Worm (Caenorhabditis elegans) whole organism, L2 larva: ENCODE results near the gene srh-88.

ENCODE experiments used
- C34F6.9 ChIP-seq: fragments of 150-350 bp; optimal IDR thresholded peaks from 2 replicates; lab custom pipeline; 2014; ENCODE audit warnings: missing biosample characterization, missing genetic modification characterization
- F13H6.1 ChIP-seq: sonication (generic microtip); optimal IDR thresholded peaks from 2 replicates; lab custom pipeline; 2016; ENCODE audit warnings: missing genetic modification characterization, missing compliant biosample characterization
- R02D3.7 ChIP-seq: fragments of 150-350 bp; optimal IDR thresholded peaks from 2 replicates; lab custom pipeline; 2014; ENCODE audit warnings: missing biosample characterization, missing genetic modification characterization
- ZK546.5 ChIP-seq: sonication (generic microtip); optimal IDR thresholded peaks from 2 replicates; lab custom pipeline; 2017; ENCODE audit warnings: missing biosample characterization, missing genetic modification characterization
- alr-1 ChIP-seq: fragments of 150-350 bp; optimal IDR thresholded peaks from 2 replicates; lab custom pipeline; 2014; ENCODE audit warnings: missing biosample characterization, missing genetic modification characterization
- aly-2 ChIP-seq: fragments of 150-350 bp; optimal IDR thresholded peaks from 2 replicates; lab custom pipeline; 2014; ENCODE audit warnings: missing biosample characterization, missing genetic modification characterization
- ama-1 ChIP-seq: fragments of 150-350 bp; optimal IDR thresholded peaks from 2 replicates; lab custom pipeline; 2018; ENCODE audit warnings: inconsistent platforms
- blmp-1 ChIP-seq: sonication (generic microtip); optimal IDR thresholded peaks from 2 replicates; lab custom pipeline; 2017; ENCODE audit warnings: missing genetic modification characterization, mild to moderate bottlenecking, missing compliant biosample characterization, antibody characterized with exemption, moderate library complexity; ENCODE audit not compliant: insufficient read depth
- ceh-16 ChIP-seq: fragments of 150-350 bp; optimal IDR thresholded peaks from 2 replicates; lab custom pipeline; 2014; ENCODE audit warnings: missing biosample characterization, missing genetic modification characterization
- ceh-82 ChIP-seq: fragments of 150-350 bp; optimal IDR thresholded peaks from 2 replicates; lab custom pipeline; 2014; ENCODE audit warnings: missing biosample characterization, missing genetic modification characterization
- dmd-4 ChIP-seq: sonication (generic microtip); optimal IDR thresholded peaks from 2 replicates; lab custom pipeline; 2017; ENCODE audit warnings: missing biosample characterization, missing genetic modification characterization
- egl-27 ChIP-seq: sonication (generic microtip); optimal IDR thresholded peaks from 3 replicates; lab custom pipeline; 2017; ENCODE audit warnings: missing biosample characterization, missing genetic modification reagents, missing genetic modification characterization
- elt-1 ChIP-seq: fragments of 150-350 bp; optimal IDR thresholded peaks from 2 replicates; lab custom pipeline; 2014; ENCODE audit warnings: missing biosample characterization, missing genetic modification characterization
- fos-1 ChIP-seq: fragments of 150-350 bp; optimal IDR thresholded peaks from 2 replicates; lab custom pipeline; 2014; ENCODE audit warnings: missing biosample characterization, missing genetic modification characterization
- gmeb-1 ChIP-seq: fragments of 150-350 bp; optimal IDR thresholded peaks from 2 replicates; lab custom pipeline; 2014; ENCODE audit warnings: missing biosample characterization, missing genetic modification characterization
- lin-11 ChIP-seq: fragments of 150-350 bp; sonication (generic microtip); optimal IDR thresholded peaks from 2 replicates; lab custom pipeline; 2014; ENCODE audit warnings: missing biosample characterization, missing genetic modification characterization, inconsistent platforms, mixed read lengths
- lin-13 ChIP-seq: fragments of 150-350 bp; optimal IDR thresholded peaks from 2 replicates; lab custom pipeline; 2014; ENCODE audit warnings: missing biosample characterization, missing genetic modification reagents, missing genetic modification characterization
- lin-39 ChIP-seq: fragments of 150-350 bp; optimal IDR thresholded peaks from 2 replicates; lab custom pipeline; 2014; ENCODE audit warnings: missing biosample characterization, missing genetic modification reagents, missing genetic modification characterization
- lsy-2 ChIP-seq, 2 experiments: fragments of 150-350 bp in 1 of 2; sonication (generic microtip) in 1 of 2; optimal IDR thresholded peaks; 2 replicates each; lab custom pipeline; 2014 to 2017; ENCODE audit warnings: missing biosample characterization in 2 of 2, missing genetic modification characterization in 2 of 2
- mab-5 ChIP-seq: fragments of 150-350 bp; optimal IDR thresholded peaks from 2 replicates; lab custom pipeline; 2014; ENCODE audit warnings: missing biosample characterization, missing genetic modification characterization
- mdl-1 ChIP-seq, 2 experiments: fragments of 150-350 bp in 1 of 2; sonication (generic microtip) in 1 of 2; optimal IDR thresholded peaks; 2 replicates each; lab custom pipeline; 2017; ENCODE audit warnings: missing biosample characterization in 2 of 2, missing genetic modification characterization in 2 of 2
- nhr-10 ChIP-seq: sonication (generic microtip); optimal IDR thresholded peaks from 2 replicates; lab custom pipeline; 2017; ENCODE audit warnings: missing biosample characterization, missing genetic modification characterization
- nhr-11 ChIP-seq: fragments of 150-350 bp; optimal IDR thresholded peaks from 2 replicates; lab custom pipeline; 2014; ENCODE audit warnings: missing biosample characterization, missing genetic modification characterization
- nhr-12 ChIP-seq: fragments of 150-350 bp; optimal IDR thresholded peaks from 2 replicates; lab custom pipeline; 2014; ENCODE audit warnings: missing biosample characterization, missing genetic modification characterization
- nhr-21 ChIP-seq: fragments of 150-350 bp; optimal IDR thresholded peaks from 2 replicates; lab custom pipeline; 2014; ENCODE audit warnings: missing biosample characterization, missing genetic modification characterization
- nhr-23 ChIP-seq: fragments of 150-350 bp; optimal IDR thresholded peaks from 2 replicates; lab custom pipeline; 2014; ENCODE audit warnings: missing biosample characterization, missing genetic modification reagents, missing genetic modification characterization
- nhr-237 ChIP-seq: fragments of 150-350 bp; optimal IDR thresholded peaks from 2 replicates; lab custom pipeline; 2014; ENCODE audit warnings: missing biosample characterization, missing genetic modification characterization
- nhr-25 ChIP-seq: fragments of 150-350 bp; sonication (generic microtip); optimal IDR thresholded peaks from 3 replicates; lab custom pipeline; 2014; ENCODE audit warnings: missing biosample characterization, missing genetic modification characterization
- peb-1 ChIP-seq: fragments of 150-350 bp; optimal IDR thresholded peaks from 2 replicates; lab custom pipeline; 2014; ENCODE audit warnings: missing biosample characterization, missing genetic modification characterization
- sem-4 ChIP-seq: fragments of 150-350 bp; optimal IDR thresholded peaks from 2 replicates; lab custom pipeline; 2014; ENCODE audit warnings: missing biosample characterization, missing genetic modification reagents, missing genetic modification characterization
- sma-3 ChIP-seq: sonication (generic microtip); optimal IDR thresholded peaks from 2 replicates; lab custom pipeline; 2016; ENCODE audit warnings: missing genetic modification reagents, missing genetic modification characterization, missing compliant biosample characterization
- sma-9 ChIP-seq, 2 experiments: fragments of 150-350 bp in 1 of 2; sonication (generic microtip) in 1 of 2; optimal IDR thresholded peaks; 2 replicates each; lab custom pipeline; 2014 to 2016; ENCODE audit warnings: missing genetic modification characterization in 2 of 2, mild to moderate bottlenecking in 1 of 2, missing biosample characterization in 1 of 2, missing compliant biosample characterization in 1 of 2, missing genetic modification reagents in 1 of 2, moderate library complexity in 1 of 2
- unc-39 ChIP-seq: fragments of 150-350 bp; optimal IDR thresholded peaks from 2 replicates; lab custom pipeline; 2014; ENCODE audit warnings: missing biosample characterization, missing genetic modification characterization
- unc-62 ChIP-seq: fragments of 150-350 bp; optimal IDR thresholded peaks from 2 replicates; lab custom pipeline; 2014; ENCODE audit warnings: missing biosample characterization, missing genetic modification reagents, missing genetic modification characterization
- zag-1 ChIP-seq: fragments of 150-350 bp; optimal IDR thresholded peaks from 2 replicates; lab custom pipeline; 2014; ENCODE audit warnings: missing biosample characterization, missing genetic modification characterization
- ztf-1 ChIP-seq: fragments of 200-800 bp; sonication (Bioruptor generic); conservative IDR thresholded peaks from 2 replicates; pipeline ENCODE4 v1.3.6; 2022; ENCODE audit warnings: missing genetic modification characterization, missing compliant biosample characterization

The srh-88 gene

ce11 chrV:2964786-2965185 is at the start of gene srh-88:
Gene srh-88, minus strand, starts transcription at chrV:2964886.
- no peak for TF ChIP-seq nhr-25
- TF ChIP-seq lin-39 = no peak
- no peak for TF ChIP-seq ama-1 (lab: Kevin White, UChicago)
- no peak for TF ChIP-seq zag-1
- TF ChIP-seq nhr-12 (tag; lab: Kevin White, UChicago) = no peak
- no peak for TF ChIP-seq nhr-237 (tag; lab: Kevin White, UChicago)
- no peak for TF ChIP-seq egl-27
- no peak for TF ChIP-seq ceh-16 (tag; lab: Kevin White, UChicago)
- no peak for TF ChIP-seq gmeb-1 (tag; lab: Kevin White, UChicago)
- TF ChIP-seq unc-39 (tag; lab: Kevin White, UChicago) = no peak
- no peak for TF ChIP-seq dmd-4 (tag; lab: Kevin White, UChicago)
- TF ChIP-seq lsy-2 (tag; optimal IDR thresholded peaks at IDR 0.05; lab: Kevin White, UChicago) = no peak
- no peak for TF ChIP-seq sem-4 (tag; lab: Kevin White, UChicago)
- TF ChIP-seq sma-9 (GFP tag; optimal IDR thresholded peaks at IDR 0.05; lab: Kevin White, UChicago) = no peak
- TF ChIP-seq sma-9 (tag; optimal IDR thresholded peaks at IDR 0.05; lab: Kevin White, UChicago) = no peak
- TF ChIP-seq alr-1 (tag; lab: Kevin White, UChicago) = no peak
- TF ChIP-seq ztf-1 (GFP tag; lab: Robert Waterston, UW) = no peak
- TF ChIP-seq peb-1 (tag; lab: Kevin White, UChicago) = no peak
- TF ChIP-seq R02D3.7 (tag; lab: Kevin White, UChicago) = no peak
- TF ChIP-seq ZK546.5 = no peak
- TF ChIP-seq, all 48 proteins: peak for 0

DNA sequence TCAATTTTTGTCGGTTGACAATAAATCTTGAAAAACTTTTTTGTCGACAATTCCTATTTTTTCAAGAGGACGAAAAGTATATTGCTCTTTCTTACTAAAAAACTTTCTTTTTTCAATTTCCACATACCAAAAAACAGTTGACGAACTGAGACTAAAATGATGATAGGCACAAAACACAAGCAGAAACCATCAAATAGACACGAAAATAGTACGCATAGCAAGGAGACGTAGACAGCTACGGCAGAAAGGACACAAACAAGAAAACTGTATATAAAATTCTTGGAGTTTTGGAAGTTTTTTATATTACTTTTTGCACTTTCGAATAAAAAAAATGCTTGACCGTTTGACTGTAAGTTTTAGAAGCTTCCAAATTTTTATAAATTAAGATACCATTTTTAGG is 49.5 kb upstream of the srh-88 start, which contains the start of gene K12D9.1:
Gene K12D9.1 (plus strand): TSS at position 301 of the 400 bp plus-strand sequence.
- no peak for TF ChIP-seq nhr-21 (tag; lab: Kevin White, UChicago)

ce11 chrV:3011394-3011793 is 46.7 kb upstream of the srh-88 start, which contains the start of gene srw-135:
Gene srw-135, minus strand, starts transcription at chrV:3011494.
- TF ChIP-seq nhr-21 (tag; lab: Kevin White, UChicago) (no peak), nhr-11 (tag; lab: Kevin White, UChicago) (no peak), F13H6.1 (tag; lab: Kevin White, UChicago) (no peak), nhr-23 (no peak), blmp-1 (no peak), alr-1 (tag; lab: Kevin White, UChicago) (no peak), mdl-1 (tag; optimal IDR thresholded peaks at IDR 0.05; lab: Kevin White, UChicago) (no peak), fos-1 (tag; lab: Kevin White, UChicago) (no peak), aly-2 (tag; lab: Kevin White, UChicago) (no peak), mab-5 (no peak), gmeb-1 (tag; lab: Kevin White, UChicago) (no peak), C34F6.9 (tag; lab: Kevin White, UChicago) (no peak), elt-1 (no peak), lin-11 (tag; lab: Kevin White, UChicago) (no peak), nhr-10 (tag; lab: Kevin White, UChicago) (no peak), lsy-2 (tag; optimal IDR thresholded peaks at IDR 0.05; lab: Kevin White, UChicago) (no peak), peb-1 (tag; lab: Kevin White, UChicago) (no peak)

- TF ChIP-seq egl-27 (no peak), nhr-12 (tag; lab: Kevin White, UChicago) (no peak), F13H6.1 (tag; lab: Kevin White, UChicago) (no peak), lin-13 (no peak), C34F6.9 (tag; lab: Kevin White, UChicago) (no peak)
These were observed 45.8 kb upstream of the srh-88 start, which contains the start of gene srw-136 for ce11 chrV:3010468-3010867. Gene srw-136, minus strand, starts transcription at chrV:3010568.

DNA sequence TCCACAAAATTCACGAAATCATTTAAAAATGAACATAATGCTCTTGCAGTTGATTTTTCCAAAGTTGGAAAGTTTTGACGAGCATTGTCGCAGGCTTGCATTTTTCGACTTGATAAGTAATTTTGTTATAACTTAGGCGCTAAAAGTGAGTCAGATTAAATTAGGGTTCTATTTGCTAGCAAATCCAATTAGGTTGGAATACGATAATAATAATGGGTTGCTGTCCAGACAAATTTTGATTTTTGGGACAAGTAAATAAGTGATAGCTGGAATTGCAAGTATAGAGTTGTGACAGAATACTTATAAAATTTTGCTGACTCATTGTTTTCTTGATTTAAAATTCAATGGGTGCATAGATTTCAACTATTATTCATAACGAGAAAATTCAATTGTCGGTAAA is 41.3 kb upstream of the srh-88 start, which contains the start of gene srw-112:
Gene srw-112 (minus strand): TSS at position 101 of the 400 bp plus-strand sequence.
- TF ChIP-seq lin-11 (tag; lab: Kevin White, UChicago) (no peak), ceh-82 (tag; lab: Kevin White, UChicago) (no peak), sem-4 (tag; lab: Kevin White, UChicago) (no peak), blmp-1 (no peak), unc-62 (GFP tag; lab: Kevin White, UChicago) (no peak), fos-1 (tag; lab: Kevin White, UChicago) (no peak), gmeb-1 (tag; lab: Kevin White, UChicago) (no peak), ztf-1 (GFP tag; lab: Robert Waterston, UW) (no peak), sma-3 (no peak), nhr-25 (no peak), nhr-10 (tag; lab: Kevin White, UChicago) (no peak), lin-39 (no peak), mab-5 (no peak), ama-1 (lab: Kevin White, UChicago) (no peak)
